Worm (Caenorhabditis elegans) whole organism, L3 larva: Measurements from ENCODE around the gene latd-1.

Experiments
- ZK546.5 ChIP-seq: sonication (generic microtip); optimal IDR thresholded peaks from 2 replicates; lab custom pipeline; 2017; ENCODE audit warnings: missing biosample characterization, missing genetic modification characterization
- aly-2 ChIP-seq: fragments of 150-350 bp; optimal IDR thresholded peaks from 2 replicates; lab custom pipeline; 2014; ENCODE audit warnings: missing biosample characterization, missing genetic modification characterization
- ama-1 ChIP-seq: fragments of 150-350 bp; optimal IDR thresholded peaks from 2 replicates; lab custom pipeline; 2018
- fkh-10 ChIP-seq: sonication (generic microtip); optimal IDR thresholded peaks from 2 replicates; lab custom pipeline; 2017; ENCODE audit warnings: missing biosample characterization, missing genetic modification reagents, missing genetic modification characterization
- lin-39 ChIP-seq: fragments of 150-350 bp; optimal IDR thresholded peaks from 2 replicates; lab custom pipeline; 2018; ENCODE audit warnings: missing biosample characterization, missing genetic modification reagents, missing genetic modification characterization
- mdl-1 ChIP-seq: fragments of 150-350 bp; optimal IDR thresholded peaks from 2 replicates; lab custom pipeline; 2014; ENCODE audit warnings: missing biosample characterization, missing genetic modification characterization
- nhr-11 ChIP-seq: fragments of 150-350 bp; optimal IDR thresholded peaks from 2 replicates; lab custom pipeline; 2014; ENCODE audit warnings: missing biosample characterization, missing genetic modification characterization
- nhr-25 ChIP-seq: sonication (generic microtip); optimal IDR thresholded peaks from 2 replicates; lab custom pipeline; 2017; ENCODE audit warnings: missing biosample characterization, missing genetic modification characterization

DNA sequence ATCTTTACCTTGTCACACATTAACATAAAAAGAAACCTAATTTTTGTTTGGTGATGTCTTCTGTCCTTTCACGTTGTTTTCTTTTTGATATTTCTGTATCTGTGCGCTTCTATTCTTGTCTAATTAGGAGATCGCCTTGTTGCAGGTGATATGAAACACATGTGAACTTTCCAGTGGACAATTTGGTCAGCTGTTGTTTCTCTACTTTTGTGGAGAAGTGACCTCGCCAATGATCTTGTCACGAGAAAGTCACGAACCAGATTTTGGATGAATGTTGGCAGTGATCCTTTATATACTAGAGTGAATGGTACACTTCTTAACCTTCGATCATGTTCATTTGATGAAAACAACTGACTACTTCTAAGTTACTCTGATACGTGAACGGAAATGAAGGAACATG lies 34.9 kb upstream of the latd-1 start:
- TF ChIP-seq fkh-10 (GFP tag; lab: Kevin White, UChicago) (no peak), ZK546.5 (no peak), nhr-25 (no peak), aly-2 (tag; lab: Kevin White, UChicago) (no peak), nhr-11 (tag; lab: Kevin White, UChicago) (no peak), mdl-1 (no peak), lin-39 (tag; lab: Kevin White, UChicago) (no peak), ama-1 (lab: Kevin White, UChicago) (no peak)
